Fruit fly (Drosophila melanogaster) S2 (cell line): Measurements from ENCODE around the gene CG31327.

Experiments used
- CG8478 ChIP-seq: fragments of >200 bp; optimal IDR thresholded peaks from 2 replicates; lab custom pipeline; 2018
- CTCF ChIP-seq, 2 experiments: fragments of >200 bp; optimal IDR thresholded peaks; 2 replicates each; lab custom pipeline; 2018

Gene CG31327

DNA sequence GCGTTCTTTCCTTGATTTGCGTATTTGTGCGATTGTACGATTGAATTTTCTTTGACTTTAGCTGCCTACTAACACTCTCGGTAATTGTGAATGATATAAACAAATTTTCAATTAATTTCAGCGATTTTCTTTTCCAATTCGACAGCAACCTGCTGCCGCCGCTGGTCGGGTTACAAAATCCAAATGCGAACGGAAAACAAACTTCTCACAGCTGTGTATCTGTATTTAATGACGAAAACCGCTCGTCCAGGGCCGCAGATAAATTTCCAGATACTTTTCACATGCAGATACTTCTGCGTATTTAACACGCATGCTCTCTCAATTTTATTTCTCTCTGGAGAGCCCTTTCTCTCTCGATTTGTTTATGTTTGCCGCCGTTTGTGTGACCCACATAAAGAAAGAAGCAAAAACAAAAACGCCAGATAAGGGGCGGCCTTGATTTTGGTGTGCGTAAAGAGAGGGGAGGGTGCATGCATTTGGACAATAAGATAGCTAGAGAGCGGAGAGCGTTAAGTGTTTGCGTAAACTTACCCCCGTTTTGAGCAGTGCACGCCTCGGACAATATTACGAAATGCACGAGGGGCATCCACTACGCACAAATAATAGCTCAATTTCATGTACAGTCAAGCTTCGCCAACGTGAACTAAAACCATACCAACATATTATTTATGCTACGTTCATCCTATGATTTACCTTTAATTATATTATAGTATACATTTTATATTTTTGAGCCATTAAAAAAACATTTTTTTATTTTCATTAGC, 51.7 kb downstream of the CG31327 start, which contains the start of gene CG12402:
Gene CG12402 (minus strand): TSS at position 164 of the 764 bp plus-strand sequence.
- no peak for TF ChIP-seq CTCF (optimal IDR thresholded peaks at IDR 0.05; lab: Kevin White, UChicago)
- no peak for TF ChIP-seq CG8478 (lab: Kevin White, UChicago)

DNA sequence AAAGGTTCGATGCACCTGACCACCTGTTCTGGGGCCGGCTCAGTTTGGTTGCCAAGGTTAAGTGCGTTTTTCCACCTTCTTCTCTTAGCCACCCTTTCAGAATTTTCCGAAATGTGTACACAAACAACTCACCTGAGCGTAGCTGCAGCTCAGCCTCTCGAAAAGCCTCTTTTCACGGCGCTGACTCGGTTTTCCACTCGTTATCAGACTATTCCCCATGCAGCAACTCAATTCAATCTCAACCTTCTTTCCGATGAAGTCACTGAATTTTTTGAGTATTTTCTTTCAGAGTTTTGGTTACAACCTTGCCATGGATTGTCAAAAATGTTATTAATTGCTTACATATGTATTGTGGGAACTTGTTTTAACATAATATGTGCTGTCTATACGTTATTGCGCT, 52.5 kb downstream of the CG31327 start:
- no peak for TF ChIP-seq CTCF (optimal IDR thresholded peaks at IDR 0.05; lab: Kevin White, UChicago)
- no peak for TF ChIP-seq CG8478 (lab: Kevin White, UChicago)
